Worm (Caenorhabditis elegans): Measurements from ENCODE around the gene fbxc-44.

DNA sequence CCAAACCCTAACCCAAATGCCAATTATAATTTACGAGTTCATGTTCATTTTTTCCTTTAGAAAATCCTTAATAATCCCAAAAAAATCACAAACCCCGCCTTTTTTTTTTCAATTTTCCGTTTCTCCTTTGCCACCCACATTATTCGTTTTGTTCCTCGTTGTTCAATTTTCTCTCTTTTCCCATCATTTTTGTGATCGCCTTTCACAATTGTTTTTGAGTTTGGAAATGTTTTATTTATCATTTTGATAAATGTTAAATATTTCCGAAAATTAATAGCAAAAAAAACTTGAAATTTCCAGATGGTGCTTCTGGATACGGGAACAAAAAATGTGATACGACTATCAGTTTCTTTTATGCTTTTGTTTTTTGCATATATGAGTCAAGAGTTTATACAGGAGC lies 22.2 kb downstream of the fbxc-44 start, which contains the start of gene F31D5.2:
- TF ChIP-seq pes-1 (GFP tag; IDR thresholded peaks at IDR 0.05) (no peak), aly-1 (tag; optimal IDR thresholded peaks at IDR 0.05) (no peak)

Measured in whole organism, early embryonic.